Fruit fly (Drosophila melanogaster) whole organism, larva: ENCODE data around the gene Ant2.
A peak's percentile ranks its signal among the peaks of the same experiment; 100 is the strongest.

Source experiments
- noc ChIP-seq: fragments of 200-800 bp; sonication (Bioruptor generic); optimal IDR thresholded peaks from 3 replicates; lab custom pipeline; 2019; ENCODE audit warnings: missing biosample characterization, mild to moderate bottlenecking, missing genetic modification characterization, moderate library complexity

Ant2 gene

DNA sequence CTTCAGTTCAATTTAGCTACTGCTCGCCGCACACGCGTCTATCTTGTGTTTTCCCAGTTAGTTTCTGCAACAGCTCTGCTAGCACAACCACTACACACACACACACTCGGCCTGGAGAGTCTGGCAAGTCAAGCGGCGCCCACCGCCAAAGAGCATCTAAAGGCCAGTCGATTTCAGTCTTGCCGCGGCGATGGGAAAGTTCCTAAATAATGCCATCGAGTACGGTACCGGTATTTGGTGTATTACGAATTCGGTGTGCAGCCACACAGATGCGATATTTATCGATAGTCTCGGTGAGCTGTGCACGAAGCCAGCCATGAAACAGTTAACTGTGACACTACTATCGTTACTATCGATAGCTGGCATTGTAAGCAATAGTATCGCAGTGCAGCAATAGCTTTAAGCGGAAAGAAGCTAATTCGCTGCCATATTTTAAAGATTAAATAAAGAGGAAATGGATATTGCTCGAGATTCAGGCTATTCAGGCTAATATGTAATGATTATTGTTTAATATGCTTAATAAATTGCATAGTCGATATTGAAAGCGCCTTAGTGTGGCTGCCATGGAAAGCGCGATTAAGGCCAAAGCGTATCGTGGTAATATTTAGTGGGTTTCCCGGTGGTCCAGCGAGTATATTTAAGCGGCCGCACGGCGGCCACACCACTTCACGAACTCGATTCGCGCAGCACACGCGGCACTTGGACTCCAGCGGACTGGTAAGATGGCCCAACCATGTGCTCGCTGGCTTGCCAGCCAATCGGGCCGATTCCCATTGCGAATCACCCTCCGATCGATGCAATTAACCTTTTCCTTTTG is 41.7 kb downstream of the Ant2 start, which contains the start of gene stx:
TSS of gene stx (minus strand) at position 171 of the 817 bp plus-strand sequence.
- TF ChIP-seq noc (tag; lab: Kevin White, UChicago) = peak; percentile 2

DNA sequence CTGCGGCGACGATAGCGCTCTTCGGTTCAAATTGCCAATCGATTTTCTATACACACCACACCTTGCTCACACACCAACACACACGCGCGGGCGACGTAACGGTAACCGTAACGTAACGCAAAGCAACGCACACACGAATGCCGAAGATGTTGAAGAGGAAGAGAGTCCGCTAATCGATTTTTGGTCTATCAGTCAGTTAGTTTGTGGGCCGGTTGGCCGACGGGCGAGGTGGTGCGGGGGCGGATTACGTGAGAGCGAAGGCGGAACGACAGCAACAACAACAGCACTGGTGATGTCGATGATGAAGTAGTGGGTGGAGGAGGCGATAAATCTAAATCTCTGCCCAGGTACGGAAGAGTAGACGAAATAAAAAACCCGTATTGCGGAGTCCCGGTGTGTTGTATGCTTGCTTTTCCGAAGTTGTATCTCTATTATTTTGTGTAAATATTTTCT is 42.4 kb downstream of the Ant2 start, which contains the start of gene ras:
TSS of gene ras (plus strand) at position 188 of the 453 bp plus-strand sequence.
- peak; percentile 5 for TF ChIP-seq noc (tag; lab: Kevin White, UChicago)

DNA sequence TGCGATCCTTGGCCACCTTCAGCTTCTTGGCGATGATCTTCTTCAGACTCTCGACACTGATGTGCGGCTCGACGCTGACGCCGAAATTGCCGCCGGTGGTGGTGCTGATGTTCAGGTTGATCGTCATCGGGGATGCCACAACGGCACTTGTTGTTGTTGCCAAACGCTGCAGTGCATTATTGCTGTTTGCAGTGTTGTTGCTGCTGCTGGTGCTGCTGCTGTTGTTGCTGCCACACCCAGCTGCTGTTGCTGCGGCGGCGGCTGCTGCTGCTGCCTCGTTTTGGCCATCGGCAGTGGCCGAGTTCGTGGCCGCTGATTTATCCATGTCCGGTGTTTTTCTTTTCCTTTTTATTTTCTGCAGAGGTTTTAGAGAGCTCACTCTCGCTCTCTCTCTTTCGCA is 42.9 kb downstream of the Ant2 start:
- no peak for TF ChIP-seq noc (tag; lab: Kevin White, UChicago)

DNA sequence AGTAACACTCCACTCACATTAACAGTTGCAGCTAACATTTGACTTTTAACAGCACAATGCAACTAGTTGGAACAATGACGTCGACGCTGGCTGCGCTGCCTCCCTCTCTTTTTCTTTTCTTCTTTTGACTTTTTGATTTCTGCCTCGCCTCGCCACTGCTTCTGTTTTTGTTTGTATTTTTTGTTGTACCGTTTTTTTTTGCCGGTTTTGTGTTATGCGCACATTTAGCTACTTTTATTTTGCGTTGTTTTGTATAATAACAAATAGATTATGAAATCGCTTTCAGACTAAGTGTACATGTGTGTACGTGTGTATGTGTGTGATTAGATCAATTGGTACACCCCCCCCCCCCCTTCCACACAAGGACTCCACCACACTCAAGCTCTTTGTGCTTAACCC is 44.1 kb downstream of the Ant2 start:
- TF ChIP-seq noc (tag; lab: Kevin White, UChicago) = no peak

DNA sequence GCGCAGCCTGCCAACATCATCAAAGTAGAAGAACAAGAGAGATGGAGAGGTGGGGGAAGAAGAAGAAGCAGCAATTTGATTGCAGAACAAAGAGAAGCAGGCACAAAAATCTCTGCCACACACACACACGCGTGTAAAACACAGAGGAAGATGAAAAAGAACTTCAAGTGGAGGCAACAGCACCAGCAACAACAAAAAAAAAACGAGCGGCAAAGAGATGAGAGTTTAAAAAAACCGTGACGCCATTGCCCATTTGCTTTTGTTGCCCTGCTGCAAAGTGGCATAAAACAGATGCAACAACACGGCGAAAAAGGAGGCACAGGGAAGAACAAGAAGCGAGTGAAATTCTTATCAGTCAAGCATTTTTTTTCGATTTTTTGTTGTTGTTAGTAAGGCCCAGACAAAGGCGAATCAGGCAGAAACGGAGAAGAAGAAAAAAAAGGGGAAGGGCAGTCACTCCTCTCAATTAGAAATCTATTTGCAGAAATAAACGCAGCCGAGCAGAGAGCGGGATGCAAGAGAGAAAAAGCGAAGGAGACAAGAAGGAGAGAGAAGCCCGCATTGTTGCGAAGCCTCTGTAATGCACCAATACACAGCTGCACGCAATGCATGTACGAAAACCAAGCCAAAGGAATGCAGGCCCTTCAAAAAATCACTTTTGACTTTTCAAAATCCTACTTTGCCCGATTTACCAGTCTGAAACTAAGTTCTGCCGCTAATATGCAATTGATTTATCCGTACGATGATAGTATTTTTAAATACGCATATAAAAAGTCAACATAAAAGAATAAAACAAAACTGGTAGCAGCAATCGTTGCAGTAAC is 44.7 kb downstream of the Ant2 start:
- no peak for TF ChIP-seq noc (tag; lab: Kevin White, UChicago)

DNA sequence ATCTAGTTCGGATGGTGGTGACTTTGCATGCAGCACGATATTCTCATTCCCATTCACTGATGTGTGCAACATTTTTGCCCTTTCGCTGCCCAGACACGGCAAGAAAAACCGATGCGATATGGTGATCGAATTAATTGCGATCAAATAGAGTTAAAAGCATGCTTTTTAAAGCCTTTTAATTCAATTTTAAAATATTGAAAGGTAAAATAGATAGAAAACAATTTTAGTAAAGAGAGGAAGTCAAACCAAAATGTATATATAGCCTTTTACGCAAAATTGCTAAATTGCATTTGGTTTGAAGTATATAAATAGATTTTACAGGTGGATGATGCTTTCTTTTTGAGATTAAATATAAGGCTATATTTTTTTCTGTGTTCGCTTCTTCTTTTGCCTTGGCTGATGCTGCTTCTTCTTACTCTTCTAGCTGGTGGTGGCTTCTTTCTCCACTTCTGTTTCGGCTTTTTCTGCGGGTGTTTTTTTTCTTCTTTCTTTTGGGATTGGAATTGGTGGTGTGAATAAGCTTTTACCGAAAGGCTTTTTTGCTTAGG is 45.7 kb downstream of the Ant2 start:
- TF ChIP-seq noc (tag; lab: Kevin White, UChicago) = no peak

DNA sequence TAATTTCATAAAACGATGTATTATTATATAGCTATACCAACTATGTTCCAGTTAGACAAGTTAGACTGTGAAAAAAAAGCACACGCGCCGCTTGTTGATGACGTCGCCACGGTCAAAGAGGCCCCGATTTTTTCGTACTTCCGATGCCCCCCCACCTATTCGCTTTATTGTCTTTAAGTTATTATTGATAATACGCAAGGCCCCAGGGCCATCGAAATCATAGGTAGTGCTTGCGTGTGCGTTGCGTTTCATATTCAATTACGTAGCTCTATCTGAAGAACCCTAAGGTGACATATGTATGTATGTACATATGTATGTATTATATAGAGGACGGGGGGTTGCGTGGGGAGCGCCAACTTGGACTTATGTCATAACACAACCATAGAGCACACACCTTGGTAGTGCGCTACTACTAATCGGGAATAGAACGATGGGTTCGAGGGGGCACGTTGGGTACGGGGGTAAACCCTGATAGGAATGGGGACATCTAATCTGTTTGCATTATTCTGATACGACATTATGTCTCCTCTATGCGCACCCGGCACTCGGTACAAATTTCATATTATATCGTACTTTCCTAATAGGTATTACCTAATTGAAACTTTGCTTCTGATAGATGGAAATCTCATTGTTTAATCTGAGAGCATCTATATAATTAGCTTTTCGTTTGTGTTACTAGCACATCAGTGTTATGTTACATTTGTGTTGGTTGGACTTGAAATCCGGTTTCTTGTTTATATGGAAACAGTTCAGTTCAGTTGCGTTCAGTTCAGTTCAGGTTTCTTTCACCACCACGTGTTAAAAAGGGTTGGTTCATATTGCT is 46.9 kb downstream of the Ant2 start:
- peak; percentile 3 for TF ChIP-seq noc (tag; lab: Kevin White, UChicago)

DNA sequence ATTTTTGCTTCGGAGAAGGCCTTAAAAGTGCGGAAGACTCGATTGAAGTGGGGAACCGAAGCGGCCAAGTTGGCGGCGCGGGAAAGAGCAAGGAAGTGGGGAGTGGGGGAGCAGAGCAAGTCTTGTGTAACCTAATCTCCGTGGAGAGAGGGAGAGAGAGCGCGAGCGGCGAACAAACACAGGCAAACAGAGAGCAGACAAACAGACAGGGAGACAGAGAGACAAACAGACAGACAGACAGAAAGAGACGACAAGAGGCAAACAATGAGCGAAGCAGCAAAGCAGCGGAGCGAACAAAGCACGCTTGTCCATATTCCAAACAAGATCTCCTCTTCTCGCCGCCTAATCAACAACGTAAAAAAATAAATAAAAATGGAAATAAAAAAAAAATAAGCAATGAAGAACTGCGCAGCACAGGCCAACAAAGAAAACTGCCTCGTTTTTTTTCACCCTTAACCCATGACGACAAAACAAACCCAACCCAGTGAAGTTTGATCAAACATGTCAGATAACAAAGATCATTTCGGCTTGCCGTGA is 47.8 kb downstream of the Ant2 start:
- TF ChIP-seq noc (tag; lab: Kevin White, UChicago) = no peak

DNA sequence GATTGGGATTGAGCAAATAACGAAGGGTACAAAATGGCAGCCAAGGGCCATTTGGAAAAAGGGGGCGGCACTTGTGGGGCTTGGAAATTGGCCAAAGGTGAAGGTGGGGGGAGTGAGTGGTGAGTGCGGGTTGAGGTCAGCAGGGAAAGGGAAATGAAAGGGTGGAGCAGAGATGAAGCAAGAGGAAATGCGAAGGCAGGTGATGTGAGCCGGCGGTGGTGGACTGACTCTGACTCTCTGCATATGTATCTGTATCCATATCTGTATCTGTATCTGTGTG is 48.6 kb downstream of the Ant2 start:
- no peak for TF ChIP-seq noc (tag; lab: Kevin White, UChicago)

DNA sequence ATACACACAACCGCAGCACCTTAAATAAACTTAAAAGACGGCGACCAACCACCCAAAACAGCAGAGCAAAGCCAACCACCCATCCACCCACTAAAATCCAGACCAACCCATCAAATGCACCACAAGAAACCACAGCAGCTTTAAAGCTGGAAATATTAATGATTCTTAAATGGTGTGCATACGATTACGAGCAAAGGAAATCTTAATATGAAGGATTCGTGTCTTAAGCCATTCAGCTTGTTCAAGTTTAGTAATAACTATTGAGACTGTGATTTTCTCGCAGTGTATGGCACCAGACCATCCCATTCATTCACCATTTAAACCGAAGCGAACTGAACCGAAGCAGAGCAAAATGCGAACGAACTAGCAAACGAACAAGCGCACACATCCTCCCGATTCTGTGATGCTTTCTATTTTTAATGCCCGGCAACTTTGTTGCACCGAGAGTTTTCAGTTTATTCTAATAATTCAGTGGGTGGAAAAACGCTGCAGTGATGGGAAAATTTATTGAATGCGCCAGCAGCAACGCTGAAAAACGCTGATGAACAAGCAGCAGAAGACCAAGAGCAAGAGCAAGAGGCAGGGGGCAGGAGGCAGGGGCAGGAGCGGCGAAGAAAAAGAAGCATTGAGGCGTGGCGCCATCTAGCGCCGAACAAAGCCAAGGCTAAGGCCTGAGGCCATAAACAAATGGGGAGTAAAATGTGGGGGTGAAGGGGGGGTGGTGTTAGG is 49.1 kb downstream of the Ant2 start:
- TF ChIP-seq noc (tag; lab: Kevin White, UChicago) = peak; percentile 50

DNA sequence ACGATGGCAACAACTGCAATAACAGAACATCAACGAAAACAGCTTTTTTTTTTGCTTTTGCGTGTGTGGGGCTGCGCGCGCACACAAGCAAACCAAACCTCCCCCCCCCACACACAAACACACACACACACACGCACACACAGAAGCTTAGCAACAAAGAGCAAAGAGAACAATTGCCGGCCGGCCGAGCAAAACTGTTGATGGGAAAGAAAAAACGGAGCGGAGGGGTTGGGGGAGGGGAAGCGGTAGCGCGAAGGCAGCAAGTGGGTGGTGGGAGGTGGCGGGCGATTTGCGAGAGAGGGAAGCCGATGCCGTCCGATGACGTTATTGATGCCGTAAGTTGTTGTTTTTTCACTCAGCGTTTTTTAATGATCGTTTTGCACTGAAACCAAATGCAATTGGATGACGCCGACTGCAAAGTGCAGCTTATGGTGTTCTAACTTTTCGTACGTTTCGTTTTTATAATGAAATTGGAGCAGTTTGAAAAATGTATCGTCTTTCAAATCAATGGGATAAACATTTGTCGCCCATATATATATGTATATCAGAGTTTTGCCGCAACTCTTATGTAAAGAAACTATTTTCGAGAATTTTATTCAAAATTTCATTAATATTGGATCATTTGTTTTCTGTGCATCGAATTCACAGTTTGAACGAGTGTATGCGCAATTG is 50.9 kb downstream of the Ant2 start:
- TF ChIP-seq noc (tag; lab: Kevin White, UChicago) = no peak

DNA sequence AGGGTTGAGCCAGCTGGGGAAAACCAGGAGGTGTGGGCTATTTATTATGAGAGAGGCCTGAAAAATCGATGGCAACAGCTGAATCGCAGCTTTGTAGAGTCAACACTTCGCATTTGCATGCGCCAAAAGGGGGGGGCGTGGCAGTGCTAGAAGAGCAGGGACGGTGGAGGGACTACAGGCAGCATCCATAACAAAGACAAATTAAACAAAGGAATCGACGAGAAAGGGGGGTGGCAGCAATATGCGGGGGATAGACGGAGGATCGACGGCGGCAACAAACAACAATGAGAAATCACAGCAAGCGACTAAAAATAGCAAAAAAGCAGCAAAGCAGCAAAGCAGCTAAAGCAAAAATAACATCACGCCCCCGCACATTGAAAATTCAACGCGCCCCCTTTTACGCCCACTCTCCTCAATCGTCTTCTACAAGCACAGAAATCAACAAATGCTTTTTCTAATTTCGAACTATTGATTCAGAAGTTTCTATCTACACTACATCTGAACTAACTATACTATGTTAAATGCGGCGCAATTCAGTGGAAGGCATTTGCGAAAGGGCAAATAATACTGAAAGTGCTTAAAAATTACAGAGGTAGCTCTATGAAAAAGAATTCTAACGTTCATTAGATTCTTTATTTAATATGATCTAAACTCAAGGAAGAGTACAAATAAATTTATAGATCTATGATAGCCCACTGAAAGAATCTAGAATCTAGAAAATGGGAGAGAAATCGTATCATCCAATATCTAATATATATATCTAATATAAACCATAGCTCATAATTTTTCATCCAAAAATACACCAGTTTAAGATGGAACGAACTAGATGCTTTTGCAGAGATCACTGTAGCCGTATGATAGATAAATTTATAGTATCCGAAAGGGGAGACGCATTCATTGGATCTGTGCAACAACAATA is 51.7 kb downstream of the Ant2 start:
- no peak for TF ChIP-seq noc (tag; lab: Kevin White, UChicago)
